Worm (Caenorhabditis elegans): ENCODE measurements around the gene spr-3.

The spr-3 gene

ce11 chrX:4502039-4502438, 11.9 kb upstream of the spr-3 start:
- no peak for TF ChIP-seq nhr-77 (tag; optimal IDR thresholded peaks at IDR 0.05)
- no peak for TF ChIP-seq ama-1 (optimal IDR thresholded peaks at IDR 0.05)
- TF ChIP-seq ZK546.5 (tag; optimal IDR thresholded peaks at IDR 0.05): no peak
- no peak for TF ChIP-seq skn-1 (tag; optimal IDR thresholded peaks at IDR 0.05)
- no peak for TF ChIP-seq nhr-23 (tag; optimal IDR thresholded peaks at IDR 0.05)
- no peak for TF ChIP-seq elt-1 (tag; optimal IDR thresholded peaks at IDR 0.05)
- TF ChIP-seq ceh-16 (tag; optimal IDR thresholded peaks at IDR 0.05): no peak
- TF ChIP-seq nhr-129 (tag; optimal IDR thresholded peaks at IDR 0.05): no peak
- TF ChIP-seq nhr-6 (tag; optimal IDR thresholded peaks at IDR 0.05): no peak

ce11 chrX:4503259-4503658, 10.6 kb upstream of the spr-3 start:
- TF ChIP-seq crh-2 (tag; optimal IDR thresholded peaks at IDR 0.05) (peak; percentile 63), aly-2 (tag; optimal IDR thresholded peaks at IDR 0.05) (no peak)

- TF ChIP-seq lin-39 (tag; optimal IDR thresholded peaks at IDR 0.05): no peak
- TF ChIP-seq nhr-11 (tag; optimal IDR thresholded peaks at IDR 0.05): no peak
- TF ChIP-seq nhr-23 (tag; optimal IDR thresholded peaks at IDR 0.05): no peak
- no peak for TF ChIP-seq Y55F3AM.14 (GFP tag; optimal IDR thresholded peaks at IDR 0.05)
- TF ChIP-seq sem-4 (tag; optimal IDR thresholded peaks at IDR 0.05): no peak
- TF ChIP-seq lsy-2 (tag; optimal IDR thresholded peaks at IDR 0.05): peak in 1 of 2 experiments; percentile 18
- peak; percentile 19 for TF ChIP-seq nhr-25 (tag; optimal IDR thresholded peaks at IDR 0.05)
- no peak for TF ChIP-seq mbf-1 (tag; optimal IDR thresholded peaks at IDR 0.05)
- TF ChIP-seq crh-2 (tag; optimal IDR thresholded peaks at IDR 0.05): peak; percentile 45
- TF ChIP-seq sma-3 (GFP tag; optimal IDR thresholded peaks at IDR 0.05): no peak
- TF ChIP-seq C34F6.9 (tag; optimal IDR thresholded peaks at IDR 0.05): peak; percentile 54
- TF ChIP-seq zag-1 (tag; optimal IDR thresholded peaks at IDR 0.05): no peak
- peak; percentile 4 for TF ChIP-seq fos-1 (tag; optimal IDR thresholded peaks at IDR 0.05)
- no peak for TF ChIP-seq egl-27 (tag; optimal IDR thresholded peaks at IDR 0.05)
- TF ChIP-seq sma-9 (GFP tag; optimal IDR thresholded peaks at IDR 0.05): no peak
- TF ChIP-seq sma-9 (tag; optimal IDR thresholded peaks at IDR 0.05): no peak
- peak in 1 of 2 experiments; percentile 8 for TF ChIP-seq mdl-1 (tag; optimal IDR thresholded peaks at IDR 0.05)
- no peak for TF ChIP-seq nhr-237 (tag; optimal IDR thresholded peaks at IDR 0.05)
- no peak for TF ChIP-seq ZK546.5 (tag; optimal IDR thresholded peaks at IDR 0.05)
- no peak for TF ChIP-seq mab-5 (tag; optimal IDR thresholded peaks at IDR 0.05)
- no peak for TF ChIP-seq ztf-4 (tag; optimal IDR thresholded peaks at IDR 0.05)
- TF ChIP-seq ztf-1 (GFP tag; conservative IDR thresholded peaks at IDR 0.05): no peak
- no peak for TF ChIP-seq peb-1 (tag; optimal IDR thresholded peaks at IDR 0.05)
- no peak for TF ChIP-seq elt-3 (tag; optimal IDR thresholded peaks at IDR 0.05)
- no peak for TF ChIP-seq F13H6.1 (tag; optimal IDR thresholded peaks at IDR 0.05)
- TF ChIP-seq R02D3.7 (tag; optimal IDR thresholded peaks at IDR 0.05): no peak
- peak; percentile 22 for TF ChIP-seq nhr-129 (tag; optimal IDR thresholded peaks at IDR 0.05)
- no peak for TF ChIP-seq unc-55 (GFP tag; optimal IDR thresholded peaks at IDR 0.05)
- TF ChIP-seq dmd-4 (tag; optimal IDR thresholded peaks at IDR 0.05): no peak
- no peak for TF ChIP-seq nhr-10 (tag; optimal IDR thresholded peaks at IDR 0.05)
- TF ChIP-seq ceh-16 (tag; optimal IDR thresholded peaks at IDR 0.05): no peak
- TF ChIP-seq lin-13 (GFP tag; optimal IDR thresholded peaks at IDR 0.05): no peak
Measured at ce11 chrX:4504108-4504668, 9.7 kb upstream of the spr-3 start, which contains the start of gene dgk-2. Gene dgk-2 (minus strand): TSS chrX:4504388.

DNA sequence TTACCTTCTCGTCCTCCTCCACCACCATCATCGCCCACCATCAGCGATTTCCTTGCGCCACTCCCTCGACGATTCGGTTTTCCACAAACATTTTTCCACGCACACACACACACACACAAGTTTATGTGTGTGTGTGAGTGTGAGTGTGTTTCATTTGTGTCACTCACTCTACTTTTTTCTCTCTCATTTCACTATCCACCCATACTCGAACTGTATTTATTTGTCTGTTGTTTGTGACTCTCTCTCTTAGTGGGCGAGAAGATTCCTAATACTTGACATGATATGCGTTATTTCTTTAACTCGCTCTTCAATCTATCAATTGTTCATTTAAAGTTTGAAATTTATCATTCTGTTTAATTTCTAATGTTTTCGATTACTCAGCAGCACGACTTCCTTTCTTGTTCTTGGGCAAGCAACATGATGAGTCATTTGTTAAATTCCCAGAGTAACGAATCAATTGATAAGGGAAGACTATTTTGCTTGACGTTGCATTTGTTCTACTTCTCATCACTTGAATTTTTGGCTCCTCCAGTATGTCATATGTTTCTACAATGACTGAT, 6.7 kb upstream of the spr-3 start:
- TF ChIP-seq sma-3 (GFP tag; optimal IDR thresholded peaks at IDR 0.05) (peak; percentile 43), nhr-129 (tag; optimal IDR thresholded peaks at IDR 0.05) (peak; percentile 84), blmp-1 (tag; optimal IDR thresholded peaks at IDR 0.05; ENCODE audit: insufficient read depth) (peak; percentile 19), nhr-25 (tag; optimal IDR thresholded peaks at IDR 0.05) (peak; percentile 42), F13H6.1 (tag; optimal IDR thresholded peaks at IDR 0.05) (peak; percentile 14), fos-1 (tag; optimal IDR thresholded peaks at IDR 0.05) (peak; percentile 59), nhr-23 (tag; optimal IDR thresholded peaks at IDR 0.05) (no peak), alr-1 (tag; optimal IDR thresholded peaks at IDR 0.05) (no peak), aly-2 (tag; optimal IDR thresholded peaks at IDR 0.05) (no peak), crh-2 (tag; optimal IDR thresholded peaks at IDR 0.05) (peak; percentile 34)
